Fruit fly (Drosophila melanogaster): ENCODE results near the gene CG5157.

Gene CG5157

DNA sequence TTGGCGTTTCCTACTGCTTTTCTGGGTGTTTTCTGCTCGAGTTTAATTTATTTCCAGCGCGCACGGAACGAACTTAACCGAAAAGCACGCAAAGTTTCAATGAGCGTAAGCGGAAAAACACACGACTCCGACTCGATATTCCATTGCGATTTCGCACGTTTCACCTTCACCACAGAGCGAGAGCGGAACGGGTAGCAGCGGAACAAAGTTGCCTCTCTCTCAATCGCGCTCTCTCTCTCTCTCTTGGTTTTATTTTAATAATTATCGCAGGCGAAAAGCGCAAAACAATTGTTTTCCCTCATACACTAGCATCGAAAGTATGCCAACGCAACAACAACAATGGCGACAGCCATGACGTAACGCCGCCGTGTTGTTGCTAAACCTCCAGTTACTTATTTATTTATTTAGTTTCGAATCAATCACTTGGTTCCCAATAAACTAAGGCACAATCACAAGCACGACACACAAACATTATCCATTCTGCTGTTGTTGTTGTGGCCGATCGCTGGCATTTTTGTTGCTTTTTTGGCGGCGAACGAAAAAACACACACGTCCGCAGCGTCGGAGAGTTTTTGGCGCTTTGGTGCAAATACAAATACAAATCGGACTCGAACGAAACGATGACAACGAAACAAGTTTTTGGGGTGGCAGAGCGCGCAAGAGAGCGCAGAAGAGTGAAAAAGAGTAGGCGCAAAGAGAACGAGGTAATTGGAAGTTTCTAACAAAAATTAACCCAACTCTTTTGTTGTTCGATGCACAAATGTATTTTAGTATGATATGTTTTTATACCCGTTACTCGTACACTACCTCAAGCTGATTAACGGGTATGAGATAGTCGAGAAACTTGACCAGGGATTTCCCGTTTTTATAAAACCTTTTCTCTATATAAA, 26.7 kb upstream of the CG5157 start, which contains the start of gene CG5151:
TSS of gene CG5151 (minus strand) at position 552 of the 890 bp plus-strand sequence.
- peak; percentile 45 for TF ChIP-seq Hr83 (GFP tag; optimal IDR thresholded peaks at IDR 0.05; ENCODE audit: poor library complexity, severe bottlenecking)
- no peak for TF ChIP-seq ey (GFP tag; optimal IDR thresholded peaks at IDR 0.05)
- TF ChIP-seq dsf (GFP tag; optimal IDR thresholded peaks at IDR 0.05; ENCODE audit: borderline replicate concordance) = no peak
- TF ChIP-seq psq (GFP tag; optimal IDR thresholded peaks at IDR 0.05) = peak; percentile 26
- TF ChIP-seq woc (GFP tag; optimal IDR thresholded peaks at IDR 0.05) = peak; percentile 2
- TF ChIP-seq Dif (GFP tag; optimal IDR thresholded peaks at IDR 0.05; ENCODE audit: partially characterized antibody) = peak; percentile 88
- no peak for TF ChIP-seq Rel (GFP tag; optimal IDR thresholded peaks at IDR 0.05)
- peak; percentile 68 for TF ChIP-seq Rel (tag; optimal IDR thresholded peaks at IDR 0.05)
- peak; percentile 68 for TF ChIP-seq sage (GFP tag; optimal IDR thresholded peaks at IDR 0.05)
- TF ChIP-seq rgr (GFP tag; optimal IDR thresholded peaks at IDR 0.05) = peak; percentile 28
- no peak for TF ChIP-seq dmrt93B (GFP tag; optimal IDR thresholded peaks at IDR 0.05)
- TF ChIP-seq brk (GFP tag; optimal IDR thresholded peaks at IDR 0.05) = peak; percentile 23
- TF ChIP-seq lola (GFP tag; optimal IDR thresholded peaks at IDR 0.05) = no peak
- no peak for TF ChIP-seq N (GFP tag; optimal IDR thresholded peaks at IDR 0.05)
- TF ChIP-seq Vsx2 (GFP tag; optimal IDR thresholded peaks at IDR 0.05; ENCODE audit: partially characterized antibody) = peak; percentile 86
- TF ChIP-seq Abd-B (GFP tag; optimal IDR thresholded peaks at IDR 0.05) = no peak
- TF ChIP-seq Hnf4 (GFP tag; optimal IDR thresholded peaks at IDR 0.05) = no peak
- TF ChIP-seq h (GFP tag; optimal IDR thresholded peaks at IDR 0.05) = peak; percentile 56
- no peak for TF ChIP-seq Jra (GFP tag; optimal IDR thresholded peaks at IDR 0.05)
- peak; percentile 28 for TF ChIP-seq br (GFP tag; optimal IDR thresholded peaks at IDR 0.05)
- TF ChIP-seq sv (GFP tag; optimal IDR thresholded peaks at IDR 0.05) = no peak
- peak in 1 of 2 experiments; percentile 38 for TF ChIP-seq foxo (GFP tag; optimal IDR thresholded peaks at IDR 0.05)
- TF ChIP-seq CrebA (GFP tag; optimal IDR thresholded peaks at IDR 0.05; ENCODE audit: borderline replicate concordance) = peak; percentile 56
- no peak for TF ChIP-seq CG9705 (GFP tag; optimal IDR thresholded peaks at IDR 0.05)
- peak; percentile 65 for TF ChIP-seq Sp1 (GFP tag; optimal IDR thresholded peaks at IDR 0.05)
- TF ChIP-seq HLH106 (tag; optimal IDR thresholded peaks at IDR 0.05) = peak; percentile 8
- peak; percentile 73 to 82 for TF ChIP-seq dl (GFP tag; optimal IDR thresholded peaks at IDR 0.05; ENCODE audit: insufficient read depth in 1 of 2, partially characterized antibody in 2 of 2)
- no peak for TF ChIP-seq GATAd (GFP tag; optimal IDR thresholded peaks at IDR 0.05)
- no peak for TF ChIP-seq jim (GFP tag; optimal IDR thresholded peaks at IDR 0.05)
- no peak for TF ChIP-seq Myc (optimal IDR thresholded peaks at IDR 0.05)
- no peak for TF ChIP-seq Hr78 (GFP tag; optimal IDR thresholded peaks at IDR 0.05)
- TF ChIP-seq fru (GFP tag; optimal IDR thresholded peaks at IDR 0.05) = peak; percentile 14

DNA sequence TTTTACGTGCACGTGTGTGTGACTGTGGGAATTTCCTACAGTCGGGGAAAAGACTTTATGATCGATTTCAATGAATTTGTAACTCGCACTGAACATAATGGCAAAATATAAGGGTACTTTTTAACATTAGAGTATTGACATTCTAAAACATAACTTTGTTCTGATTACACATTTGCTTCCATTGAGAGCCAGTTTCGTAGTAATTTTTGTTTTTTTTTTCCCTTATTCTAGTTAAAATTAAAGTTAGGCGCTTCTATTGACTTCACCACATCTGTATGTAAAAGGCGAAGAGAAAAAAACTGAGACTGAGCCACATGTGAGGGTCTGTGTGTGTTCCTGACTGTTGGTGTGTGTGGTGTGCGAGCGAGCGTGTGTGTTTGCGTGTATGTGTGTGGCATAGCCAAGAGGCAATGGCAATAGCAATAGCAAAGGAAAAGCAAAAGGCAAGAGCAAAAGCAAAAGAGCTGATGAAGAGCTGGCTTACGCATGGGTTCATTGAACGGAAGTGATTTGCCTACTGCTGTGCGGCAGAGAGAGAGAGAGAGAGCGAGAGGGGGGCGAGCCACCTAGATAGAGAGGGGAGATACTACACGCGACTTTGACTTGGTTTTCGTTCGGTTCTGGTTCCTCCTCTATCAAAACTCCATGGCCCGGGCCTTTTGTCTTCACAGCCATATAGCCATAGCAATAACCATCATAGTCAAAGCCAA, 24.3 kb upstream of the CG5157 start:
- TF ChIP-seq ey (GFP tag; optimal IDR thresholded peaks at IDR 0.05) (peak; percentile 31), usp (GFP tag; optimal IDR thresholded peaks at IDR 0.05) (no peak), CG32264 (GFP tag; optimal IDR thresholded peaks at IDR 0.05) (no peak), br (GFP tag; optimal IDR thresholded peaks at IDR 0.05) (no peak), tai (GFP tag; optimal IDR thresholded peaks at IDR 0.05) (peak; percentile 8), dmrt93B (GFP tag; optimal IDR thresholded peaks at IDR 0.05) (no peak), GATAd (GFP tag; optimal IDR thresholded peaks at IDR 0.05) (no peak), CrebA (GFP tag; optimal IDR thresholded peaks at IDR 0.05; ENCODE audit: borderline replicate concordance) (no peak), psq (GFP tag; optimal IDR thresholded peaks at IDR 0.05) (no peak), dsf (GFP tag; optimal IDR thresholded peaks at IDR 0.05; ENCODE audit: borderline replicate concordance) (no peak), Abd-B (GFP tag; optimal IDR thresholded peaks at IDR 0.05) (no peak), sv (GFP tag; optimal IDR thresholded peaks at IDR 0.05) (no peak), rgr (GFP tag; optimal IDR thresholded peaks at IDR 0.05) (no peak), Hr83 (GFP tag; optimal IDR thresholded peaks at IDR 0.05; ENCODE audit: poor library complexity, severe bottlenecking) (no peak), h (GFP tag; optimal IDR thresholded peaks at IDR 0.05) (peak; percentile 13), CG9705 (GFP tag; optimal IDR thresholded peaks at IDR 0.05) (no peak), Hr78 (GFP tag; optimal IDR thresholded peaks at IDR 0.05) (no peak), Mio (GFP tag; optimal IDR thresholded peaks at IDR 0.05) (no peak), woc (GFP tag; optimal IDR thresholded peaks at IDR 0.05) (no peak), Jra (GFP tag; optimal IDR thresholded peaks at IDR 0.05) (no peak), Dfd (GFP tag; optimal IDR thresholded peaks at IDR 0.05) (no peak), Vsx2 (GFP tag; optimal IDR thresholded peaks at IDR 0.05; ENCODE audit: partially characterized antibody) (no peak), dl (GFP tag; optimal IDR thresholded peaks at IDR 0.05; ENCODE audit: insufficient read depth in 1 of 2, partially characterized antibody in 2 of 2) (no peak), N (GFP tag; optimal IDR thresholded peaks at IDR 0.05) (no peak), brk (GFP tag; optimal IDR thresholded peaks at IDR 0.05) (no peak), HLH106 (tag; optimal IDR thresholded peaks at IDR 0.05) (peak; percentile 22), OdsH (GFP tag; optimal IDR thresholded peaks at IDR 0.05) (no peak), foxo (GFP tag; optimal IDR thresholded peaks at IDR 0.05) (peak in 1 of 2 experiments; percentile 47), pan (optimal IDR thresholded peaks at IDR 0.05) (no peak), jim (GFP tag; optimal IDR thresholded peaks at IDR 0.05) (no peak), Sp1 (GFP tag; optimal IDR thresholded peaks at IDR 0.05) (no peak), fru (GFP tag; optimal IDR thresholded peaks at IDR 0.05) (peak; percentile 33), Myc (optimal IDR thresholded peaks at IDR 0.05) (no peak), lola (GFP tag; optimal IDR thresholded peaks at IDR 0.05) (no peak), sage (GFP tag; optimal IDR thresholded peaks at IDR 0.05) (no peak), Rel (GFP tag; optimal IDR thresholded peaks at IDR 0.05) (no peak), Rel (tag; optimal IDR thresholded peaks at IDR 0.05) (no peak), Dif (GFP tag; optimal IDR thresholded peaks at IDR 0.05; ENCODE audit: partially characterized antibody) (no peak), Hnf4 (GFP tag; optimal IDR thresholded peaks at IDR 0.05) (peak; percentile 23)
